Fruit fly (Drosophila melanogaster) whole organism, embryonic: ENCODE measurements around the gene CG7071.
A peak's percentile ranks its signal among the peaks of the same experiment; 100 is the strongest.

ENCODE experiments used
- Ada2b ChIP-seq: fragments of 200-800 bp; sonication (Bioruptor generic); IDR thresholded peaks from 2 replicates; pipeline ENCODE4 v1.3.6; 2022; ENCODE audit warnings: missing biosample characterization, missing genetic modification characterization
- Antp ChIP-seq: fragments of 200-800 bp; sonication (Bioruptor generic); optimal IDR thresholded peaks from 3 replicates; lab custom pipeline; 2016; ENCODE audit warnings: missing biosample characterization, missing genetic modification characterization
- Asciz ChIP-seq: fragments of 200-800 bp; sonication (Bioruptor generic); optimal IDR thresholded peaks from 2 replicates; lab custom pipeline; 2017; ENCODE audit warnings: missing biosample characterization, mild to moderate bottlenecking, missing genetic modification characterization, missing genetic modification reagents
- CG10267 ChIP-seq: fragments of 200-800 bp; sonication (Bioruptor generic); optimal IDR thresholded peaks from 2 replicates; lab custom pipeline; 2018; ENCODE audit warnings: missing biosample characterization, mild to moderate bottlenecking, missing genetic modification characterization, moderate library complexity
- CG11560 ChIP-seq: fragments of 200-800 bp; sonication (Bioruptor generic); IDR thresholded peaks from 3 replicates; pipeline ENCODE4 v1.3.6; 2022; ENCODE audit warnings: missing biosample characterization, missing genetic modification characterization
- CG12942 ChIP-seq: fragments of 200-800 bp; sonication (Bioruptor generic); optimal IDR thresholded peaks from 3 replicates; lab custom pipeline; 2016; ENCODE audit warnings: missing biosample characterization, missing genetic modification characterization
- CG13287 ChIP-seq: fragments of 200-800 bp; sonication (Bioruptor generic); IDR thresholded peaks from 2 replicates; pipeline ENCODE4 v1.3.6; 2022; ENCODE audit warnings: missing biosample characterization, missing genetic modification characterization; ENCODE audit not compliant: partially characterized antibody
- CG15269 ChIP-seq: fragments of 200-800 bp; sonication (Bioruptor generic); optimal IDR thresholded peaks from 2 replicates; lab custom pipeline; 2018; ENCODE audit warnings: missing biosample characterization, mild to moderate bottlenecking, missing genetic modification characterization, moderate library complexity
- CG17568 ChIP-seq: fragments of 200-800 bp; sonication (Bioruptor generic); optimal IDR thresholded peaks from 2 replicates; lab custom pipeline; 2018; ENCODE audit warnings: missing biosample characterization, mild to moderate bottlenecking, missing genetic modification characterization, moderate library complexity
- CG18476 ChIP-seq: fragments of 200-800 bp; sonication (Bioruptor generic); optimal IDR thresholded peaks from 2 replicates; lab custom pipeline; 2016; ENCODE audit warnings: missing biosample characterization, mild to moderate bottlenecking, missing genetic modification characterization
- CG2875 ChIP-seq: fragments of 200-800 bp; sonication (Bioruptor generic); optimal IDR thresholded peaks from 2 replicates; lab custom pipeline; 2017; ENCODE audit warnings: missing biosample characterization, mild to moderate bottlenecking, missing genetic modification characterization, missing genetic modification reagents
- CG32532 ChIP-seq: fragments of 200-800 bp; sonication (Bioruptor generic); IDR thresholded peaks from 2 replicates; pipeline ENCODE4 v1.3.6; 2022; ENCODE audit warnings: missing biosample characterization, missing genetic modification characterization
- CG34376 ChIP-seq: fragments of 200-800 bp; sonication (Bioruptor generic); optimal IDR thresholded peaks from 2 replicates; lab custom pipeline; 2018; ENCODE audit warnings: missing biosample characterization, mild to moderate bottlenecking, missing genetic modification characterization
- CG4282 ChIP-seq: fragments of 200-800 bp; sonication (Bioruptor generic); optimal IDR thresholded peaks from 2 replicates; lab custom pipeline; 2016; ENCODE audit warnings: missing biosample characterization, missing genetic modification characterization
- CG4404 ChIP-seq: fragments of 200-800 bp; sonication (Bioruptor generic); IDR thresholded peaks from 2 replicates; pipeline ENCODE4 v1.3.6; 2022; ENCODE audit warnings: missing biosample characterization, missing genetic modification characterization
- CG4424 ChIP-seq: fragments of 200-800 bp; sonication (Bioruptor generic); optimal IDR thresholded peaks from 3 replicates; lab custom pipeline; 2016; ENCODE audit warnings: missing biosample characterization, missing genetic modification characterization
- CG4730 ChIP-seq: fragments of 200-800 bp; sonication (Bioruptor generic); IDR thresholded peaks from 2 replicates; pipeline ENCODE4 v1.3.6; 2022; ENCODE audit warnings: missing biosample characterization, missing genetic modification characterization
- CG6765 ChIP-seq: fragments of 200-800 bp; sonication (Bioruptor generic); optimal IDR thresholded peaks from 3 replicates; lab custom pipeline; 2017; ENCODE audit warnings: missing biosample characterization, mild to moderate bottlenecking, missing genetic modification characterization
- CG6791 ChIP-seq: fragments of 200-800 bp; sonication (Bioruptor generic); IDR thresholded peaks from 3 replicates; pipeline ENCODE4 v1.3.6; 2022; ENCODE audit warnings: missing biosample characterization, missing genetic modification characterization; ENCODE audit not compliant: partially characterized antibody
- CG7372 ChIP-seq: fragments of 200-800 bp; sonication (Bioruptor generic); IDR thresholded peaks from 2 replicates; pipeline ENCODE4 v1.3.6; 2022; ENCODE audit warnings: missing biosample characterization, missing genetic modification characterization
- CG8359 ChIP-seq: fragments of 200-800 bp; sonication (Bioruptor generic); optimal IDR thresholded peaks from 2 replicates; lab custom pipeline; 2017; ENCODE audit warnings: missing biosample characterization, mild to moderate bottlenecking, missing genetic modification characterization, borderline replicate concordance
- CG8388 ChIP-seq: fragments of 200-800 bp; sonication (Bioruptor generic); optimal IDR thresholded peaks from 2 replicates; lab custom pipeline; 2019; ENCODE audit warnings: missing biosample characterization, mild to moderate bottlenecking, missing genetic modification characterization, moderate library complexity
- CG8478 ChIP-seq: fragments of >200 bp; optimal IDR thresholded peaks from 2 replicates; lab custom pipeline; 2018
- Dfd ChIP-seq, 2 experiments: fragments of >200 bp; optimal IDR thresholded peaks; 2 replicates each; lab custom pipeline; 2017; ENCODE audit warnings: missing biosample characterization in 2 of 2, missing genetic modification characterization in 2 of 2
- E2f2 ChIP-seq: fragments of 200-800 bp; sonication (Bioruptor generic); IDR thresholded peaks from 2 replicates; pipeline ENCODE4 v1.3.6; 2022; ENCODE audit warnings: missing biosample characterization, missing genetic modification characterization
- Hand ChIP-seq: fragments of 200-800 bp; sonication (Bioruptor generic); optimal IDR thresholded peaks from 2 replicates; lab custom pipeline; 2017; ENCODE audit warnings: mild to moderate bottlenecking, missing biosample characterization, missing genetic modification reagents, missing genetic modification characterization
- HmgD ChIP-seq: fragments of 200-800 bp; sonication (Bioruptor generic); optimal IDR thresholded peaks from 3 replicates; lab custom pipeline; 2016; ENCODE audit warnings: missing biosample characterization, missing genetic modification characterization
- PHDP ChIP-seq: fragments of 200-800 bp; sonication (Bioruptor generic); optimal IDR thresholded peaks from 3 replicates; lab custom pipeline; 2018; ENCODE audit warnings: missing biosample characterization, mild to moderate bottlenecking, missing genetic modification characterization, moderate library complexity
- Poxn ChIP-seq: fragments of 200-800 bp; sonication (Bioruptor generic); IDR thresholded peaks from 2 replicates; pipeline ENCODE4 v1.3.6; 2022; ENCODE audit warnings: missing biosample characterization, missing genetic modification characterization
- Rfx ChIP-seq: fragments of 200-800 bp; sonication (Bioruptor generic); IDR thresholded peaks from 2 replicates; pipeline ENCODE4 v1.3.6; 2022; ENCODE audit warnings: missing biosample characterization, missing genetic modification characterization
- Xrp1 ChIP-seq: fragments of 200-800 bp; sonication (Bioruptor generic); IDR thresholded peaks from 2 replicates; pipeline ENCODE4 v1.3.6; 2022; ENCODE audit warnings: missing biosample characterization, missing genetic modification characterization
- ab ChIP-seq: fragments of 200-800 bp; sonication (Bioruptor generic); optimal IDR thresholded peaks from 2 replicates; lab custom pipeline; 2016; ENCODE audit warnings: missing biosample characterization, missing genetic modification characterization
- bigmax ChIP-seq: fragments of 200-800 bp; sonication (Bioruptor generic); optimal IDR thresholded peaks from 2 replicates; lab custom pipeline; 2018; ENCODE audit warnings: missing biosample characterization, mild to moderate bottlenecking, missing genetic modification characterization
- dpn ChIP-seq, 2 experiments: fragments of 200-800 bp; sonication (Bioruptor generic); optimal IDR thresholded peaks; 3 replicates each; lab custom pipeline; 2016; ENCODE audit warnings: missing biosample characterization in 2 of 2, missing genetic modification characterization in 2 of 2
- gem ChIP-seq: fragments of 200-800 bp; sonication (Bioruptor generic); optimal IDR thresholded peaks from 2 replicates; lab custom pipeline; 2019; ENCODE audit warnings: missing biosample characterization, mild to moderate bottlenecking, missing genetic modification characterization, moderate library complexity
- gt ChIP-seq: fragments of 200-800 bp; sonication (Bioruptor generic); IDR thresholded peaks from 2 replicates; pipeline ENCODE4 v1.3.6; 2022; ENCODE audit warnings: missing biosample characterization, missing genetic modification characterization
- kni ChIP-seq: fragments of 200-800 bp; sonication (Bioruptor generic); optimal IDR thresholded peaks from 3 replicates; lab custom pipeline; 2017; ENCODE audit warnings: mild to moderate bottlenecking, missing biosample characterization, missing genetic modification reagents, missing genetic modification characterization
- lola ChIP-seq, 3 experiments: fragments of >200 bp in 2 of 3; fragments of 200-800 bp in 1 of 3; sonication (Bioruptor generic) in 1 of 3; optimal IDR thresholded peaks; 2 replicates each; lab custom pipeline; 2017 to 2019; ENCODE audit warnings: missing biosample characterization in 3 of 3, missing genetic modification characterization in 3 of 3, mild to moderate bottlenecking in 1 of 3, moderate library complexity in 1 of 3
- pan ChIP-seq, 4 experiments: fragments of >200 bp in 3 of 4; fragments of 200-800 bp in 1 of 4; sonication (Bioruptor generic) in 1 of 4; optimal IDR thresholded peaks in 3 of 4; IDR thresholded peaks in 1 of 4; 2 replicates each; pipeline versions ENCODE4 v1.3.6 to Lab custom; 2017 to 2022; ENCODE audit warnings: missing biosample characterization in 2 of 4, missing genetic modification characterization in 2 of 4, mixed read lengths in 1 of 4
- prd ChIP-seq, 3 experiments: fragments of >200 bp in 2 of 3; fragments of 200-800 bp in 1 of 3; sonication (Bioruptor generic) in 1 of 3; optimal IDR thresholded peaks in 2 of 3; IDR thresholded peaks in 1 of 3; 2 replicates in 2 of 3; 3 replicates in 1 of 3; pipeline versions ENCODE4 v1.3.6 to Lab custom; 2017 to 2022; ENCODE audit warnings: missing biosample characterization in 1 of 3, missing genetic modification characterization in 1 of 3
- pzg ChIP-seq: fragments of 200-800 bp; sonication (Bioruptor generic); optimal IDR thresholded peaks from 3 replicates; lab custom pipeline; 2018; ENCODE audit warnings: missing biosample characterization, mild to moderate bottlenecking, missing genetic modification characterization, moderate library complexity
- sima ChIP-seq: fragments of 200-800 bp; sonication (Bioruptor generic); optimal IDR thresholded peaks from 2 replicates; lab custom pipeline; 2016; ENCODE audit warnings: missing biosample characterization, missing genetic modification characterization
- so ChIP-seq: fragments of 200-800 bp; sonication (Bioruptor generic); IDR thresholded peaks from 3 replicates; pipeline ENCODE4 v1.3.6; 2022; ENCODE audit warnings: missing biosample characterization, missing genetic modification characterization
- tin ChIP-seq: fragments of 200-800 bp; sonication (Bioruptor generic); optimal IDR thresholded peaks from 3 replicates; lab custom pipeline; 2016; ENCODE audit warnings: missing biosample characterization, missing genetic modification characterization
- tna ChIP-seq: fragments of 200-800 bp; sonication (Bioruptor generic); IDR thresholded peaks from 2 replicates; pipeline ENCODE4 v1.3.6; 2022; ENCODE audit warnings: missing biosample characterization, missing genetic modification characterization; ENCODE audit not compliant: partially characterized antibody
- toy ChIP-seq: fragments of 200-800 bp; sonication (Bioruptor generic); IDR thresholded peaks from 2 replicates; pipeline ENCODE4 v1.3.6; 2022; ENCODE audit warnings: missing biosample characterization, missing genetic modification characterization
- trh ChIP-seq: fragments of 200-800 bp; sonication (Bioruptor generic); optimal IDR thresholded peaks from 2 replicates; lab custom pipeline; 2016; ENCODE audit warnings: missing biosample characterization, missing genetic modification characterization
- vfl ChIP-seq: fragments of 200-800 bp; sonication (Bioruptor generic); optimal IDR thresholded peaks from 2 replicates; lab custom pipeline; 2016; ENCODE audit warnings: missing biosample characterization, missing genetic modification characterization
- zf30C ChIP-seq: fragments of 200-800 bp; sonication (Bioruptor generic); optimal IDR thresholded peaks from 3 replicates; lab custom pipeline; 2018; ENCODE audit warnings: missing biosample characterization, mild to moderate bottlenecking, missing genetic modification characterization

The CG7071 gene

DNA sequence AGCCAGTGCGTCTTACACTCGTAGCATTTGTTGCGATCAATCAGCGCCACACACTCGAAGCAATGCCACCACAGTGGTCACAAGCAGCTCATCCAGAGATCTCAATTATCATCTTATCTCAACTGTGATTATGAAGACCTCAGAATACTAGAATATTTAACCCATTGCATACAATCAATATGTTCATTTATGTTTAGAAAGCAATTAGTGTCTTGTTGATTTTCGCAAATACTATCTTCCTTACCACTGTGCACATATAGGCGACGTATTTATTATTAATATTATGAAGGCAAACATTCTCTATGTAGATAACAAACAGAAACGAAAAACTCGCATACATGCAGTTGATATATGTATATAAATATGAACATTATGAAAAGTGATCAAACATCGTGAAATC lies 3.6 kb upstream of the CG7071 start (continued):
- TF ChIP-seq Rfx (GFP tag; lab: Robert Waterston, UW) (peak; percentile 69), PHDP (tag; lab: Kevin White, UChicago) (peak; percentile 77), HmgD (GFP tag; lab: Kevin White, UChicago) (peak; percentile 20), CG18476 (GFP tag; lab: Kevin White, UChicago) (peak; percentile 84), pzg (GFP tag; lab: Kevin White, UChicago) (no peak), gt (GFP tag; lab: Robert Waterston, UW) (no peak), CG34376 (GFP tag; lab: Kevin White, UChicago) (peak; percentile 1), CG6765 (GFP tag; lab: Kevin White, UChicago) (no peak), CG13287 (no peak), lola (GFP tag; optimal IDR thresholded peaks at IDR 0.05; lab: Kevin White, UChicago) (peak in 1 of 3 experiments; percentile 77), zf30C (GFP tag; lab: Kevin White, UChicago) (no peak), prd (optimal IDR thresholded peaks at IDR 0.05; lab: Kevin White, UChicago) (no peak), prd (GFP tag; IDR thresholded peaks at IDR 0.05; lab: Robert Waterston, UW) (peak; percentile 79), CG10267 (tag; lab: Kevin White, UChicago) (peak; percentile 65), CG8478 (lab: Kevin White, UChicago) (no peak), E2f2 (GFP tag; lab: Robert Waterston, UW) (peak; percentile 54; the same call in 1 of the 2 replicates), ab (GFP tag; lab: Kevin White, UChicago) (no peak), CG12942 (GFP tag; lab: Kevin White, UChicago) (peak; percentile 59), CG8359 (GFP tag; lab: Kevin White, UChicago) (peak; percentile 61), vfl (no peak), CG15269 (tag; lab: Kevin White, UChicago) (peak; percentile 56), CG32532 (GFP tag; lab: Robert Waterston, UW) (peak; percentile 73), CG4404 (GFP tag; lab: Robert Waterston, UW) (0 out of 2 replicates have a peak, but pooled peaks have one; percentile 17), Antp (peak; percentile 20), CG4282 (GFP tag; lab: Kevin White, UChicago) (no peak), sima (GFP tag; lab: Kevin White, UChicago) (no peak), Xrp1 (GFP tag; lab: Robert Waterston, UW) (peak; percentile 88), CG2875 (GFP tag; lab: Kevin White, UChicago) (peak; percentile 82), CG4730 (GFP tag; lab: Robert Waterston, UW) (peak; percentile 71), trh (GFP tag; lab: Kevin White, UChicago) (peak; percentile 63), tna (GFP tag; lab: Robert Waterston, UW) (no peak), CG6791 (GFP tag; lab: Robert Waterston, UW) (no peak), pan (optimal IDR thresholded peaks at IDR 0.05; lab: Kevin White, UChicago) (no peak), pan (GFP tag; optimal IDR thresholded peaks at IDR 0.05 in 1 of 2, IDR thresholded peaks at IDR 0.05 in 1 of 2) (peak in 1 of 2 experiments; percentile 85), gem (peak; percentile 82), so (GFP tag; lab: Robert Waterston, UW) (peak; percentile 58; the same call in 1 of the 3 replicates), toy (no peak), CG7372 (GFP tag; lab: Robert Waterston, UW) (peak; percentile 36; the same call in 1 of the 2 replicates), CG11560 (tag; lab: Robert Waterston, UW) (0 out of 3 replicates have a peak, but pooled peaks have one; percentile 39), dpn (GFP tag; optimal IDR thresholded peaks at IDR 0.05; lab: Kevin White, UChicago) (peak in 1 of 2 experiments; percentile 64), CG4424 (peak; percentile 73), Hand (GFP tag; lab: Kevin White, UChicago) (no peak), bigmax (GFP tag; lab: Kevin White, UChicago) (no peak), CG8388 (GFP tag; lab: Kevin White, UChicago) (peak; percentile 37), Poxn (GFP tag; lab: Robert Waterston, UW) (no peak), Asciz (peak; percentile 92), CG17568 (GFP tag; lab: Kevin White, UChicago) (peak; percentile 74), tin (peak; percentile 49), Dfd (GFP tag; optimal IDR thresholded peaks at IDR 0.05; lab: Kevin White, UChicago) (no peak), Ada2b (GFP tag; lab: Robert Waterston, UW) (peak; percentile 69), kni (GFP tag; lab: Kevin White, UChicago) (peak; percentile 78)
